Fruit fly (Drosophila melanogaster): ENCODE results near the gene capu.
A peak's percentile ranks its signal among the peaks of the same experiment; 100 is the strongest.

The capu gene

dm6 chr2L:3882172-3882571, 20.5 kb downstream of the capu start (continued):
- TF ChIP-seq achi (GFP tag; optimal IDR thresholded peaks at IDR 0.05) (peak; percentile 61), Sox14 (GFP tag; optimal IDR thresholded peaks at IDR 0.05) (peak; percentile 75), CG15336 (GFP tag; IDR thresholded peaks at IDR 0.05) (peak; percentile 89), fd85E (GFP tag; optimal IDR thresholded peaks at IDR 0.05) (no peak), dac (GFP tag; optimal IDR thresholded peaks at IDR 0.05) (peak; percentile 78), CG7368 (GFP tag; optimal IDR thresholded peaks at IDR 0.05) (peak; percentile 17), Eip78C (GFP tag) (peak; percentile 90), Sox15 (GFP tag; optimal IDR thresholded peaks at IDR 0.05) (peak; percentile 21), Eip75B (GFP tag; optimal IDR thresholded peaks at IDR 0.05) (peak; percentile 57), acj6 (GFP tag; optimal IDR thresholded peaks at IDR 0.05) (peak; percentile 74), Ets96B (tag; optimal IDR thresholded peaks at IDR 0.05) (peak; percentile 44), salr (GFP tag; optimal IDR thresholded peaks at IDR 0.05) (peak in 1 of 2 experiments; percentile 68), svp (GFP tag) (peak; percentile 81), CG10669 (GFP tag; optimal IDR thresholded peaks at IDR 0.05) (peak; percentile 54), CG11762 (GFP tag; optimal IDR thresholded peaks at IDR 0.05; ENCODE audit: insufficient read depth) (peak; percentile 43), Blimp-1 (GFP tag; optimal IDR thresholded peaks at IDR 0.05) (no peak), CG16779 (tag; optimal IDR thresholded peaks at IDR 0.05) (no peak), CG10631 (GFP tag; optimal IDR thresholded peaks at IDR 0.05) (peak; percentile 75), CG9139 (GFP tag; optimal IDR thresholded peaks at IDR 0.05) (no peak), CG8632 (GFP tag; optimal IDR thresholded peaks at IDR 0.05) (peak; percentile 46), CG6163 (GFP tag; IDR thresholded peaks at IDR 0.05) (peak; percentile 85), topi (GFP tag; optimal IDR thresholded peaks at IDR 0.05) (peak; percentile 70), cyc (GFP tag; optimal IDR thresholded peaks at IDR 0.05) (peak; percentile 61), CG3032 (tag; optimal IDR thresholded peaks at IDR 0.05) (peak; percentile 51), CG34406 (GFP tag; optimal IDR thresholded peaks at IDR 0.05) (peak; percentile 57), Gug (GFP tag; IDR thresholded peaks at IDR 0.05) (peak; percentile 73), Smox (GFP tag; optimal IDR thresholded peaks at IDR 0.05) (peak; percentile 66), Ets21C (GFP tag; optimal IDR thresholded peaks at IDR 0.05) (peak; percentile 58), net (GFP tag; optimal IDR thresholded peaks at IDR 0.05) (peak; percentile 73), CG8319 (GFP tag; optimal IDR thresholded peaks at IDR 0.05) (peak; percentile 4)

dm6 chr2L:3881164-3881563, 21.5 kb downstream of the capu start:
- no peak for TF ChIP-seq Eip93F (GFP tag; optimal IDR thresholded peaks at IDR 0.05)
- TF ChIP-seq CG6163 (GFP tag; IDR thresholded peaks at IDR 0.05), result peak; percentile 76
- TF ChIP-seq CG6854 (GFP tag; optimal IDR thresholded peaks at IDR 0.05), result no peak
- TF ChIP-seq topi (GFP tag; optimal IDR thresholded peaks at IDR 0.05), result peak; percentile 11
- TF ChIP-seq CG11762 (GFP tag; optimal IDR thresholded peaks at IDR 0.05; ENCODE audit: insufficient read depth), result no peak
- peak; percentile 48 for TF ChIP-seq Sox14 (GFP tag; optimal IDR thresholded peaks at IDR 0.05)
- peak; percentile 90 for TF ChIP-seq CG8119 (GFP tag; IDR thresholded peaks at IDR 0.05)
- TF ChIP-seq spab (GFP tag; optimal IDR thresholded peaks at IDR 0.05), result no peak
- TF ChIP-seq vri (GFP tag; optimal IDR thresholded peaks at IDR 0.05), result peak; percentile 25
- no peak for TF ChIP-seq CG11902 (GFP tag; optimal IDR thresholded peaks at IDR 0.05)
- TF ChIP-seq OdsH (GFP tag; optimal IDR thresholded peaks at IDR 0.05), result peak; percentile 71
- peak; percentile 62 for TF ChIP-seq Gug (GFP tag; IDR thresholded peaks at IDR 0.05)
- TF ChIP-seq salr (GFP tag; optimal IDR thresholded peaks at IDR 0.05), result peak in 1 of 2 experiments; percentile 41
- peak; percentile 67 for TF ChIP-seq pdm3 (GFP tag; optimal IDR thresholded peaks at IDR 0.05)
- peak; percentile 52 for TF ChIP-seq CG6276 (GFP tag; optimal IDR thresholded peaks at IDR 0.05)
- peak; percentile 47 for TF ChIP-seq esn (GFP tag; optimal IDR thresholded peaks at IDR 0.05)
- peak; percentile 15 for TF ChIP-seq CG31627 (GFP tag; optimal IDR thresholded peaks at IDR 0.05)
- peak; percentile 67 for TF ChIP-seq dac (GFP tag; optimal IDR thresholded peaks at IDR 0.05)
- peak; percentile 40 for TF ChIP-seq CG3919 (GFP tag; optimal IDR thresholded peaks at IDR 0.05)
- peak; percentile 44 for TF ChIP-seq CG4318 (GFP tag; optimal IDR thresholded peaks at IDR 0.05)
- TF ChIP-seq lz (GFP tag; optimal IDR thresholded peaks at IDR 0.05), result peak; percentile 29
- no peak for TF ChIP-seq CG8632 (GFP tag; optimal IDR thresholded peaks at IDR 0.05)
- TF ChIP-seq eg (GFP tag; IDR thresholded peaks at IDR 0.05), result peak; percentile 77
- no peak for TF ChIP-seq CG6808 (GFP tag; optimal IDR thresholded peaks at IDR 0.05)
- peak; percentile 81 for TF ChIP-seq CG15336 (GFP tag; IDR thresholded peaks at IDR 0.05)
- no peak for TF ChIP-seq dsx (GFP tag; optimal IDR thresholded peaks at IDR 0.05; ENCODE audit: poor library complexity, severe bottlenecking)
- TF ChIP-seq Lpt (GFP tag; optimal IDR thresholded peaks at IDR 0.05), result peak; percentile 36
- peak; percentile 35 for TF ChIP-seq net (GFP tag; optimal IDR thresholded peaks at IDR 0.05)
- TF ChIP-seq acj6 (GFP tag; optimal IDR thresholded peaks at IDR 0.05), result peak; percentile 52
- TF ChIP-seq Sox102F (GFP tag; optimal IDR thresholded peaks at IDR 0.05), result peak; percentile 25
- TF ChIP-seq fkh (GFP tag; optimal IDR thresholded peaks at IDR 0.05), result no peak
